Fruit fly (Drosophila melanogaster) whole organism, prepupa: ENCODE measurements around the gene Spn28B.

Source experiments
- CG10631 ChIP-seq: fragments of 200-800 bp; sonication (Bioruptor generic); optimal IDR thresholded peaks from 2 replicates; lab custom pipeline; 2016; ENCODE audit warnings: missing biosample characterization, missing genetic modification characterization
- CG15336 ChIP-seq: fragments of 200-800 bp; sonication (Bioruptor generic); IDR thresholded peaks from 2 replicates; pipeline ENCODE4 v1.3.6; 2022; ENCODE audit warnings: missing biosample characterization, missing genetic modification characterization
- CG16779 ChIP-seq: fragments of 200-800 bp; sonication (Bioruptor generic); optimal IDR thresholded peaks from 3 replicates; lab custom pipeline; 2017; ENCODE audit warnings: missing biosample characterization, mild to moderate bottlenecking, missing genetic modification characterization
- CG3032 ChIP-seq: fragments of 200-800 bp; optimal IDR thresholded peaks from 2 replicates; lab custom pipeline; 2019; ENCODE audit warnings: missing biosample characterization, mild to moderate bottlenecking, missing genetic modification characterization, moderate library complexity
- CG31627 ChIP-seq: fragments of 200-800 bp; sonication (Bioruptor generic); optimal IDR thresholded peaks from 3 replicates; lab custom pipeline; 2016; ENCODE audit warnings: missing biosample characterization, missing genetic modification characterization
- CG32006 ChIP-seq: fragments of 200-800 bp; sonication (Bioruptor generic); optimal IDR thresholded peaks from 3 replicates; lab custom pipeline; 2017; ENCODE audit warnings: missing biosample characterization, mild to moderate bottlenecking, missing genetic modification characterization
- CG34406 ChIP-seq: fragments of 200-800 bp; sonication (Bioruptor generic); optimal IDR thresholded peaks from 3 replicates; lab custom pipeline; 2016; ENCODE audit warnings: missing biosample characterization, missing genetic modification characterization
- CG4318 ChIP-seq: fragments of 200-800 bp; sonication (Bioruptor generic); optimal IDR thresholded peaks from 3 replicates; lab custom pipeline; 2017; ENCODE audit warnings: missing biosample characterization, mild to moderate bottlenecking, missing genetic modification characterization
- CG6276 ChIP-seq: fragments of 200-800 bp; sonication (Bioruptor generic); optimal IDR thresholded peaks from 2 replicates; lab custom pipeline; 2017; ENCODE audit warnings: missing biosample characterization, mild to moderate bottlenecking, missing genetic modification characterization
- CG6792 ChIP-seq: fragments of 200-800 bp; sonication (Bioruptor generic); optimal IDR thresholded peaks from 3 replicates; lab custom pipeline; 2016; ENCODE audit warnings: missing biosample characterization, missing genetic modification characterization
- CG7368 ChIP-seq: fragments of 200-800 bp; sonication (Bioruptor generic); optimal IDR thresholded peaks from 3 replicates; lab custom pipeline; 2016; ENCODE audit warnings: missing biosample characterization, missing genetic modification characterization
- CG8119 ChIP-seq: fragments of 200-800 bp; sonication (Bioruptor generic); IDR thresholded peaks from 3 replicates; pipeline ENCODE4 v1.3.6; 2022; ENCODE audit warnings: missing biosample characterization, missing genetic modification characterization
- CG8319 ChIP-seq: fragments of 200-800 bp; sonication (Bioruptor generic); optimal IDR thresholded peaks from 3 replicates; lab custom pipeline; 2016; ENCODE audit warnings: missing biosample characterization, missing genetic modification characterization
- Eip78C ChIP-seq: fragments of 200-800 bp; sonication (Bioruptor generic); peaks from one replicate; lab custom pipeline; 2016; ENCODE audit warnings: missing biosample characterization, missing genetic modification characterization
- Eip93F ChIP-seq: fragments of 200-800 bp; sonication (Bioruptor generic); optimal IDR thresholded peaks from 2 replicates; lab custom pipeline; 2016; ENCODE audit warnings: missing biosample characterization, mild to moderate bottlenecking, missing genetic modification characterization
- Ets96B ChIP-seq: fragments of 200-800 bp; optimal IDR thresholded peaks from 2 replicates; lab custom pipeline; 2019; ENCODE audit warnings: missing biosample characterization, mild to moderate bottlenecking, missing genetic modification characterization, moderate library complexity
- Gug ChIP-seq: fragments of 200-800 bp; sonication (Bioruptor generic); IDR thresholded peaks from 2 replicates; pipeline ENCODE4 v1.3.6; 2022; ENCODE audit warnings: missing biosample characterization, missing genetic modification characterization
- Hr38 ChIP-seq: sonication (Bioruptor generic); optimal IDR thresholded peaks from 2 replicates; lab custom pipeline; 2016; ENCODE audit warnings: missing biosample characterization, missing genetic modification characterization
- Hr4 ChIP-seq: fragments of 200-800 bp; sonication (Bioruptor generic); optimal IDR thresholded peaks from 3 replicates; lab custom pipeline; 2016; ENCODE audit warnings: missing biosample characterization, missing genetic modification characterization
- Met ChIP-seq: fragments of 200-800 bp; sonication (Bioruptor generic); optimal IDR thresholded peaks from 3 replicates; lab custom pipeline; 2016; ENCODE audit warnings: missing biosample characterization, missing genetic modification characterization
- Sox14 ChIP-seq: fragments of 200-800 bp; sonication (Bioruptor generic); optimal IDR thresholded peaks from 3 replicates; lab custom pipeline; 2016; ENCODE audit warnings: missing biosample characterization, missing genetic modification characterization
- achi ChIP-seq: fragments of 200-800 bp; sonication (Bioruptor generic); optimal IDR thresholded peaks from 3 replicates; lab custom pipeline; 2016; ENCODE audit warnings: missing biosample characterization, missing genetic modification characterization
- acj6 ChIP-seq: fragments of 200-800 bp; sonication (Bioruptor generic); optimal IDR thresholded peaks from 3 replicates; lab custom pipeline; 2016; ENCODE audit warnings: missing biosample characterization, missing genetic modification characterization
- cyc ChIP-seq: fragments of 200-800 bp; sonication (Bioruptor generic); optimal IDR thresholded peaks from 3 replicates; lab custom pipeline; 2016; ENCODE audit warnings: missing biosample characterization, missing genetic modification characterization
- eg ChIP-seq: fragments of 200-800 bp; sonication (Bioruptor generic); IDR thresholded peaks from 3 replicates; pipeline ENCODE4 v1.3.6; 2022; ENCODE audit warnings: missing biosample characterization, missing genetic modification characterization
- esn ChIP-seq: fragments of 200-800 bp; sonication (Bioruptor generic); optimal IDR thresholded peaks from 2 replicates; lab custom pipeline; 2016; ENCODE audit warnings: missing biosample characterization, mild to moderate bottlenecking, missing genetic modification characterization, moderate library complexity
- fd59A ChIP-seq: fragments of 200-800 bp; sonication (Bioruptor generic); optimal IDR thresholded peaks from 2 replicates; lab custom pipeline; 2017; ENCODE audit warnings: missing biosample characterization, mild to moderate bottlenecking, missing genetic modification characterization, missing genetic modification reagents
- fd85E ChIP-seq: fragments of 200-800 bp; sonication (Bioruptor generic); optimal IDR thresholded peaks from 3 replicates; lab custom pipeline; 2016; ENCODE audit warnings: missing biosample characterization, missing genetic modification characterization
- net ChIP-seq: fragments of 200-800 bp; sonication (Bioruptor generic); optimal IDR thresholded peaks from 3 replicates; lab custom pipeline; 2016; ENCODE audit warnings: missing biosample characterization, missing genetic modification characterization
- spab ChIP-seq: fragments of 200-800 bp; sonication (Bioruptor generic); optimal IDR thresholded peaks from 2 replicates; lab custom pipeline; 2017; ENCODE audit warnings: missing biosample characterization, mild to moderate bottlenecking, missing genetic modification characterization, missing genetic modification reagents
- ss ChIP-seq, 2 experiments: fragments of 200-800 bp; sonication (Bioruptor generic); optimal IDR thresholded peaks; 2 replicates in 1 of 2; 3 replicates in 1 of 2; lab custom pipeline; 2017 to 2018; ENCODE audit warnings: mild to moderate bottlenecking in 2 of 2, missing biosample characterization in 2 of 2, missing genetic modification characterization in 2 of 2, moderate library complexity in 1 of 2
- svp ChIP-seq: fragments of 200-800 bp; sonication (Bioruptor generic); peaks from one replicate; lab custom pipeline; 2016; ENCODE audit warnings: missing biosample characterization, missing genetic modification characterization
- vri ChIP-seq: fragments of 200-800 bp; sonication (Bioruptor generic); optimal IDR thresholded peaks from 3 replicates; lab custom pipeline; 2016; ENCODE audit warnings: missing biosample characterization, mild to moderate bottlenecking, missing genetic modification characterization

The Spn28B gene

DNA sequence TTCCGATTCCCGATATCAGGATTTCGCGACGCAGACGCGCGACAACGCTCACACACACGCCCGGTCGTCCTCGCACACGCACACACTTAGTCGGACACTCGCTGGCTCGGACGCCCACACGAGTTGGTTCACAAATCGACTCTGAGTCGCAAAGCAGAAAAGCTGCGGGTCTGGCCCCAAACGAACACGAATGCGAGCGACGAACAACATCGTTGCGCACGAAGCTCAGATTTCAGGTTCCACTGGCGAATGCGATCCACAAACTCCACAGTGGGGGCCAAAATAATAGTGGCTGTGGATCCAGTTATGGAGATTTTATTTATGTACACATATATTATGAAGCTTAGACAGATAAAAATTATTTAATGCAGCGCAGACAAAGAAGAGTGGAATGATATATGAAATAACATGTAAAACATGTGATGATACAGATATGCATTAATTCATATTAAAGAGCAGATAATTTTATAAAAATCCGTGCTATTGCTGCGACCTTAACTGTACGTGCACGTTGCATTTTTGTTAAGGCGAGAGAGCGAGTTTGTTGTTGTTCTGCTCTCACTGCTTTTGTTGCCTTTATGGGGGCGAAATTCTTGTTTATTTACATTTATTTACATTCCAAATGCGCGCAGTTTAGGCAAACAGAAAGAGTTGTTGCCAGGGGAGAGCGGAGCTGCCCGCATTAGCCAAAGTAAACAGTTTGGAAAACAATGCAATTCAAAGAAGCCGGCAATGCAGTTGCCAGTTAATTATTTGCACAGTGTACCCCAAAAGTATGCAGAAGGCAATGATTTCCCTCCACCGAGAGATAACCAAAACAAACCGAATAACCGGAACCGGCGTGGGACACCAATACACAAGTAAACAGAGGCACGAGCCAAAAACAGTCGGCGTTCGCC, 5.0 kb upstream of the Spn28B start (continued):
- peak; percentile 95 for TF ChIP-seq CG32006 (GFP tag; lab: Kevin White, UChicago)
- TF ChIP-seq fd85E (GFP tag; lab: Kevin White, UChicago): peak; percentile 92
- TF ChIP-seq Ets96B (tag; lab: Kevin White, UChicago): peak; percentile 97
- peak; percentile 93 for TF ChIP-seq CG8319 (GFP tag; lab: Kevin White, UChicago)
- TF ChIP-seq CG10631 (GFP tag; lab: Kevin White, UChicago): peak; percentile 56
- TF ChIP-seq spab (GFP tag; lab: Kevin White, UChicago): peak; percentile 96
- TF ChIP-seq CG16779: peak; percentile 95
- TF ChIP-seq CG34406 (GFP tag; lab: Kevin White, UChicago): peak; percentile 92
- peak; percentile 97 for TF ChIP-seq Met
- TF ChIP-seq Hr4 (GFP tag; lab: Kevin White, UChicago): peak; percentile 96
- peak; percentile 97 for TF ChIP-seq acj6 (GFP tag; lab: Kevin White, UChicago)
- peak; percentile 92 for TF ChIP-seq CG6792
- peak; percentile 93 for TF ChIP-seq Sox14
- TF ChIP-seq svp: peak; percentile 99
- TF ChIP-seq CG7368 (GFP tag; lab: Kevin White, UChicago): peak; percentile 90
- peak; percentile 96 for TF ChIP-seq net (GFP tag; lab: Kevin White, UChicago)

DNA sequence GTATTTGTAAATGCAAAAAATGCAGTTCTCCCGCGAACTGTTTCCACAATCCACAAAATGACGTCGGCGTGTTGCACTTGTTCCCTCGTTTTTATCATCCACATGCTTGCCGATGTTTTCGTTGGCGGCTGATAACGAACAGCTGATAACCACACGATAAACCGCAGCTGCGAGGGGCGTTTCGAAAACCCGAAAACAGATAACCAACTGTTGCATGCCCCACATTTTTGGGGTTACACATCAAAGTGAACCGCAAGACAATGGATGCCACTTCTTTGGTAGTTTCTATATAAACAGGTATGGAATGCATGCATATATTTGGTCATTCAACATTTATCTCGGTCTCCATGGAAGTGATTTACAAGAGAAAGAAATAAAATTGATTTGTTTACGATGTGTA, 4.1 kb upstream of the Spn28B start:
- TF ChIP-seq CG32006 (GFP tag; lab: Kevin White, UChicago): no peak
- TF ChIP-seq CG4318 (GFP tag; lab: Kevin White, UChicago): no peak
- TF ChIP-seq Eip93F (GFP tag; lab: Kevin White, UChicago): no peak
- TF ChIP-seq CG31627 (GFP tag; lab: Kevin White, UChicago): peak; percentile 2
- peak; percentile 15 for TF ChIP-seq cyc (GFP tag; lab: Kevin White, UChicago)
- no peak for TF ChIP-seq Hr38 (GFP tag; lab: Kevin White, UChicago)

DNA sequence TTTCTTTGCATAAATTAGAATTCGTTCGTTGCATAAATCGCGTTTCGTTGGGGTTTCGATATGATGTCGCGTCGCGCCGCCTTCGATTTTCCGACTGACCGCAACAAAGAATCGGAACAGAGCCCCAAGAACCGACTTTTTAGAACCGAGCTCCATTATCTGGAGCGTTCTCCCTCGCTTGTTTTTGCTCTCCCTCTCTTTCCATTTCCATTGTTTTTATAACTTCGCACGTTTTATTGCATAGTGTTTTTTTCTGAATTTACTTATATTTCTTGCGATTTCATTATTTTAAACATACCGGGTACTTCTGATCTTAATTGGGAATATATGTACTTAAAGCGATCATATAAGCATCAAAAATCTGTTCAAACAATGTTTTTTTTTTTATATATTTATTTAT, 2.8 kb upstream of the Spn28B start, which contains the start of gene RapGAP1:
Gene RapGAP1 (minus strand): TSS at position 101 of the 400 bp plus-strand sequence.
- TF ChIP-seq Eip93F (GFP tag; lab: Kevin White, UChicago) (no peak), CG6276 (GFP tag; lab: Kevin White, UChicago) (peak; percentile 50), Eip78C (GFP tag; lab: Kevin White, UChicago) (peak; percentile 57), svp (peak; percentile 26), Sox14 (peak; percentile 15)
- TF ChIP-seq, all 60 proteins: peak for 4

DNA sequence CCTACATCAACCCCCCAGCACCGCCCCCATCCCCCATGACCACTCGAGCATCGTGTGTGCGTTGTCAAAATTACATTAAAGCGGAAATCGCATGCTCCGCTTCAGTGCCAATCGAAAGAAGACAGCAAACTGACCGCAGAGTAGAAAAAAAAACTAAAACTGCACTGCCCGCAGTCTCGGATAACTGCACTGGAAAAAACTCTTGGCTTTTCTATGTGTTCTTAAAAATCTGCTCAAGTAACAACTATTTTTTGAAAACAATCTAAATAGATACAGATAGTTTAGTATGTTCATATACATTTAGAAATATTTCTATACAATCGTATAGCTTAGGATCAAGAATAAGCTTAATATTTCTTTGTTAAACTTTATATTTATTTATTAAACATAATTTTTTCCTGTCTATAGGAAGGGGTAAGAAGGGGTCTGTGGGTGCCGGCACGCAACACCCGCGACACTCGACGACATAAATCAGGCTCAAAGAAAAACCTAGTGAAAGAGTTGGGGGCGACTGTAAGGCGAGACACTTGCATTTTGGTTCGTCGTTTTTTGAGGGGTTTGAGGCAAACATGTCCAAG, 959 bp upstream of the Spn28B start:
- TF ChIP-seq CG8119 (GFP tag; lab: Robert Waterston, UW): no peak; the same call in 2 of the 3 replicates
- peak; percentile 1 for TF ChIP-seq CG6276 (GFP tag; lab: Kevin White, UChicago)
- peak; percentile 56 for TF ChIP-seq Eip78C (GFP tag; lab: Kevin White, UChicago)
- TF ChIP-seq Hr4 (GFP tag; lab: Kevin White, UChicago): no peak
- peak in 1 of 2 experiments; percentile 42 for TF ChIP-seq ss (GFP tag; optimal IDR thresholded peaks at IDR 0.05; lab: Kevin White, UChicago)
- TF ChIP-seq cyc (GFP tag; lab: Kevin White, UChicago): no peak
- peak; percentile 18 for TF ChIP-seq achi (GFP tag; lab: Kevin White, UChicago)
- TF ChIP-seq eg (GFP tag; lab: Robert Waterston, UW): 0 out of 3 replicates have a peak, but pooled peaks have one; percentile 27
- peak; percentile 45 for TF ChIP-seq svp
- peak; percentile 34; the same call in 1 of the 2 replicates for TF ChIP-seq Gug (GFP tag; lab: Robert Waterston, UW)
- peak; percentile 37 for TF ChIP-seq Ets96B (tag; lab: Kevin White, UChicago)
- peak; percentile 4 for TF ChIP-seq CG3032 (tag; lab: Kevin White, UChicago)
- peak; percentile 51 for TF ChIP-seq CG15336

DNA sequence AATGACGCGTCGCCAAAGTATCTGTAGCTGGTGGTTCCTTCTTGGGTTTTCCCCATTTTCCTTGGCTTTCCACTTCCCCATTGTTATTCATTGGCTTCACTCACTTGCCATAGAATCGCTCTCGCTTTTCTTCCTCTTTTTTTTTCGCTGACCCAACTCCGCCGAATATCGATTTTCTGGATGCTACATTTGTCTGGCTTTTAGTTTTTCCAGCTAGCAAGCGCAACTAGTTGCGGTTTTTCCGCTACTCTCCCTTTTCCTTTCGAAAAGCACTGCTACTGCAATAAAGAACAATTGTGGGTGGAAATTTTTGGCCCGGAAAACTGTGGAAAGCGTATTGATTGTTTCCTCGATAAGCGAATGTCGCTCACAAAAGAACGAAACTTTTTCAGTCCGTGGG, 5.4 kb downstream of the Spn28B start:
- TF ChIP-seq Gug (GFP tag; lab: Robert Waterston, UW) (no peak), fd59A (no peak), esn (GFP tag; lab: Kevin White, UChicago) (no peak), vri (no peak), CG7368 (GFP tag; lab: Kevin White, UChicago) (no peak)
